Fruit fly (Drosophila melanogaster): ENCODE data around the gene nerfin-1.

DNA sequence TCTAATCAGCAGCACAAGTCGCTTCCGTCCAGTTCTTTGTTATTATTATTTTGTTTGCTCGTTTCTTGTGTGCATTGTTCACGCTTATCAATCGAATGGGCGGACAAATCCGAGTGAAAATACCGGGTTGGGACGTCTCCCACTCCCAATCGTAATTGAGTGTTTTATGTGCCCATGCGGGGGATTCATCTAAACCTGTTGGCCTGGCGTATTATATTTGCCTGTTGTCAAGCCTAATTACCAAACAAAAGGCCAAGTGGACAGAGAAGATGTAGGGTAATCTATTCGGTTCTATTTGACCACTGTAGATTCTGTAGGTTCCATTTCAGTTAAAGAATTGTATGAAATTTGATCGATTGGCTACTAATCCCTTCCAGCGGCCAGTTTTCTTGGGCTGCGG is 32.8 kb upstream of the nerfin-1 start:
- TF ChIP-seq lov (optimal IDR thresholded peaks at IDR 0.05) (no peak), lov (GFP tag; IDR thresholded peaks at IDR 0.05) (no peak), gsb (GFP tag; IDR thresholded peaks at IDR 0.05) (no peak), CG13296 (GFP tag; optimal IDR thresholded peaks at IDR 0.05) (no peak)

Measured in whole organism, embryonic.